Worm (Caenorhabditis elegans) whole organism, late embryonic: ENCODE measurements around the gene lars-1.

Experiments
- C38D4.7 ChIP-seq: fragments of 200-800 bp; sonication (Bioruptor generic); optimal IDR thresholded peaks from 2 replicates; lab custom pipeline; 2018; ENCODE audit warnings: mild to moderate bottlenecking, missing genetic modification characterization, moderate library complexity, missing compliant biosample characterization
- F13H6.1 ChIP-seq: sonication (generic microtip); optimal IDR thresholded peaks from 2 replicates; lab custom pipeline; 2016; ENCODE audit warnings: missing genetic modification characterization, missing compliant biosample characterization
- K02D7.2 ChIP-seq: sonication (generic microtip); optimal IDR thresholded peaks from 2 replicates; lab custom pipeline; 2017; ENCODE audit warnings: mild to moderate bottlenecking, missing genetic modification characterization, missing compliant biosample characterization
- K09A11.1 ChIP-seq: sonication (generic microtip); optimal IDR thresholded peaks from 2 replicates; lab custom pipeline; 2017; ENCODE audit warnings: antibody characterized with exemption, mild to moderate bottlenecking, missing genetic modification characterization, missing compliant biosample characterization; ENCODE audit not compliant: insufficient read depth
- T23F11.4 ChIP-seq: fragments of 200-800 bp; sonication (Bioruptor generic); optimal IDR thresholded peaks from 2 replicates; lab custom pipeline; 2018; ENCODE audit warnings: mild to moderate bottlenecking, missing genetic modification characterization, missing compliant biosample characterization
- Y22D7AL.16 ChIP-seq: sonication (generic microtip); optimal IDR thresholded peaks from 2 replicates; lab custom pipeline; 2016; ENCODE audit warnings: missing genetic modification characterization, missing compliant biosample characterization
- ama-1 ChIP-seq: fragments of 150-350 bp; optimal IDR thresholded peaks from 2 replicates; lab custom pipeline; 2014
- ceh-18 ChIP-seq: sonication (generic microtip); optimal IDR thresholded peaks from 2 replicates; lab custom pipeline; 2016; ENCODE audit warnings: missing genetic modification characterization, missing compliant biosample characterization
- ceh-2 ChIP-seq: sonication (generic microtip); optimal IDR thresholded peaks from 2 replicates; lab custom pipeline; 2016; ENCODE audit warnings: missing genotype, missing genetic modification characterization, missing compliant biosample characterization
- ceh-31 ChIP-seq: sonication (generic microtip); optimal IDR thresholded peaks from 2 replicates; lab custom pipeline; 2016; ENCODE audit warnings: missing genetic modification characterization, missing compliant biosample characterization
- ceh-34 ChIP-seq: sonication (generic microtip); optimal IDR thresholded peaks from 2 replicates; lab custom pipeline; 2016; ENCODE audit warnings: mild to moderate bottlenecking, missing genetic modification characterization, missing compliant biosample characterization
- ceh-45 ChIP-seq: fragments of 200-800 bp; sonication (Bioruptor generic); IDR thresholded peaks from 2 replicates; pipeline ENCODE4 v1.3.6; 2022; ENCODE audit warnings: missing genetic modification reagents, missing genetic modification characterization, missing compliant biosample characterization
- ceh-6 ChIP-seq: fragments of 200-800 bp; sonication (Bioruptor generic); optimal IDR thresholded peaks from 2 replicates; lab custom pipeline; 2018; ENCODE audit warnings: mild to moderate bottlenecking, missing genetic modification characterization, missing compliant biosample characterization
- ceh-9 ChIP-seq: sonication (generic microtip); optimal IDR thresholded peaks from 2 replicates; lab custom pipeline; 2016; ENCODE audit warnings: mild to moderate bottlenecking, missing genetic modification characterization, inconsistent platforms, missing compliant biosample characterization
- che-1 ChIP-seq: sonication (generic microtip); optimal IDR thresholded peaks from 2 replicates; lab custom pipeline; 2016; ENCODE audit warnings: mild to moderate bottlenecking, missing genetic modification characterization, missing compliant biosample characterization
- elt-4 ChIP-seq: sonication (generic microtip); optimal IDR thresholded peaks from 2 replicates; lab custom pipeline; 2016; ENCODE audit warnings: missing genetic modification characterization, missing compliant biosample characterization
- fax-1 ChIP-seq: sonication (generic microtip); optimal IDR thresholded peaks from 2 replicates; lab custom pipeline; 2016; ENCODE audit warnings: missing genotype, missing genetic modification characterization, missing compliant biosample characterization
- fkh-10 ChIP-seq: fragments of 150-350 bp; optimal IDR thresholded peaks from 2 replicates; lab custom pipeline; 2014; ENCODE audit warnings: missing biosample characterization, missing genetic modification reagents, missing genetic modification characterization
- fkh-6 ChIP-seq: sonication (generic microtip); optimal IDR thresholded peaks from 2 replicates; lab custom pipeline; 2016; ENCODE audit warnings: missing genetic modification characterization, missing compliant biosample characterization
- hlh-13 ChIP-seq: fragments of 200-800 bp; sonication (Bioruptor generic); optimal IDR thresholded peaks from 2 replicates; lab custom pipeline; 2018; ENCODE audit warnings: mild to moderate bottlenecking, missing genetic modification characterization, missing compliant biosample characterization
- hlh-30 ChIP-seq: sonication (generic microtip); optimal IDR thresholded peaks from 2 replicates; lab custom pipeline; 2017; ENCODE audit warnings: antibody characterized with exemption, missing genetic modification characterization, missing compliant biosample characterization; ENCODE audit not compliant: insufficient read depth
- hlh-8 ChIP-seq: sonication (generic microtip); optimal IDR thresholded peaks from 2 replicates; lab custom pipeline; 2016; ENCODE audit warnings: missing genotype, missing genetic modification characterization, missing compliant biosample characterization
- lim-6 ChIP-seq: sonication (generic microtip); optimal IDR thresholded peaks from 2 replicates; lab custom pipeline; 2016; ENCODE audit warnings: missing genetic modification characterization, missing compliant biosample characterization
- lin-11 ChIP-seq: fragments of 200-800 bp; sonication (Bioruptor generic); optimal IDR thresholded peaks from 2 replicates; lab custom pipeline; 2018; ENCODE audit warnings: mild to moderate bottlenecking, missing genetic modification characterization, missing compliant biosample characterization
- mec-3 ChIP-seq: sonication (generic microtip); optimal IDR thresholded peaks from 2 replicates; lab custom pipeline; 2016; ENCODE audit warnings: borderline replicate concordance, missing genetic modification characterization, missing compliant biosample characterization
- nfya-1 ChIP-seq: sonication (generic microtip); optimal IDR thresholded peaks from 2 replicates; lab custom pipeline; 2017; ENCODE audit warnings: missing genetic modification characterization, mild to moderate bottlenecking, missing compliant biosample characterization, antibody characterized with exemption, moderate library complexity
- npax-4 ChIP-seq: sonication (generic microtip); optimal IDR thresholded peaks from 2 replicates; lab custom pipeline; 2016; ENCODE audit warnings: missing genetic modification characterization, missing compliant biosample characterization
- odd-2 ChIP-seq: sonication (generic microtip); optimal IDR thresholded peaks from 2 replicates; lab custom pipeline; 2017; ENCODE audit warnings: antibody characterized with exemption, mild to moderate bottlenecking, missing genetic modification characterization, missing compliant biosample characterization
- pag-3 ChIP-seq: sonication (generic microtip); optimal IDR thresholded peaks from 2 replicates; lab custom pipeline; 2016; ENCODE audit warnings: missing compliant biosample characterization, missing genetic modification characterization, borderline replicate concordance
- pat-9 ChIP-seq: fragments of 200-800 bp; sonication (Bioruptor generic); optimal IDR thresholded peaks from 2 replicates; lab custom pipeline; 2018; ENCODE audit warnings: mild to moderate bottlenecking, missing genetic modification characterization, moderate library complexity, missing compliant biosample characterization
- pha-4 ChIP-seq: fragments of 150-350 bp; optimal IDR thresholded peaks from 2 replicates; lab custom pipeline; 2018; ENCODE audit warnings: missing biosample characterization, missing genetic modification reagents, missing genetic modification characterization
- pros-1 ChIP-seq: fragments of 150-350 bp; optimal IDR thresholded peaks from 2 replicates; lab custom pipeline; 2014; ENCODE audit warnings: missing biosample characterization, missing genetic modification reagents, missing genetic modification characterization
- ref-2 ChIP-seq: sonication (generic microtip); optimal IDR thresholded peaks from 2 replicates; lab custom pipeline; 2016; ENCODE audit warnings: missing genetic modification characterization, missing compliant biosample characterization
- rnt-1 ChIP-seq: sonication (generic microtip); optimal IDR thresholded peaks from 2 replicates; lab custom pipeline; 2016; ENCODE audit warnings: missing genetic modification characterization, missing compliant biosample characterization
- sox-4 ChIP-seq: sonication (generic microtip); optimal IDR thresholded peaks from 2 replicates; lab custom pipeline; 2017; ENCODE audit warnings: mild to moderate bottlenecking, missing genetic modification characterization, inconsistent platforms, missing compliant biosample characterization
- syd-9 ChIP-seq: sonication (generic microtip); optimal IDR thresholded peaks from 2 replicates; lab custom pipeline; 2016; ENCODE audit warnings: mild to moderate bottlenecking, missing genetic modification characterization, moderate library complexity, missing compliant biosample characterization
- tbx-7 ChIP-seq: sonication (generic microtip); optimal IDR thresholded peaks from 2 replicates; lab custom pipeline; 2016; ENCODE audit warnings: missing genotype, missing genetic modification characterization, missing compliant biosample characterization
- unc-86 ChIP-seq: sonication (generic microtip); optimal IDR thresholded peaks from 2 replicates; lab custom pipeline; 2016; ENCODE audit warnings: missing genetic modification characterization, missing compliant biosample characterization

The lars-1 gene

DNA sequence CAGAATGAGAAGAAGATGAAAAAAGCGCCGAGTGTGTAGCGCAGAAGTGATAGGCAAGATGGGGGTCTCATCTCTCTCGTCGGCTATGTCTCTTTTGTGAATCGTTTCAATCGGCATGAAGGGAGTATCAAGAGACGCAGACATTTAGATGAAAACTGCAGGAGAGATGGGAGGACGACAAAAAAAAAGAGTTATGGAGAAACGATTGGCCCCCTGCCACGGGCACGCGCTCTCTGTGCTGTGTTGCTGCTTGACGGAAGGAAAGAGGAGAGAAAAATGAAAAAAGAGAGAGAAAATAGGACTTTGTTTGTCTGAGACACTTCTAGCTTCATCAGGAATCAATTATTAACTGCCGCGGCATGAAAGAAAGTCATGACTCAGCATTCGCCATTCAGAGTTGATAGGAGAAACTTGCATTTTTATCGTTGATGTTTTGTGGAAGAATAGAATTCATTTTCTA is 37.1 kb upstream of the lars-1 start (continued):
- peak; percentile 62 for TF ChIP-seq hlh-30 (tag; lab: Kevin White, UChicago)

DNA sequence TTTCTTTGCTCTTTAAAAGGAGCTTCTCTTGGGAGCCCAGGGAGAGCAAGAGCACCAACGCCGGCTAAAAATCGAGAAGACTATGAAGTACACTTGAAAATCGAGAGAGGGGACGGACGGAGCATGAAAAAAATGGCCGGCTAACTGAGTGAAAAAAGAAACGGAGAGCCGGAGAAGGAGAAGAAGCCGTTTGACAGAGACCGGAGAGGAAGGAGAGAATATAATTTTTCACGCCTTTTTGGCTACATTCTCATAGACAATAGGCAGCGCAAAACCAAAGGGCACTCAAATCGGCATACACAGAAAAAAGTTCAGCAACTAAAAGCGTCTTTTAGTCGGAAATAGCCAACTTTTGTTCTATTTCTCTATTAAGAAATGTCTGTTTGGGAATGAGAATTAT is 34.9 kb upstream of the lars-1 start:
- TF ChIP-seq hlh-8 (tag; lab: Kevin White, UChicago) (no peak), mec-3 (tag; lab: Kevin White, UChicago) (no peak), unc-86 (tag; lab: Kevin White, UChicago) (no peak), ceh-18 (no peak), pros-1 (no peak), Y22D7AL.16 (tag; lab: Kevin White, UChicago) (no peak)

- TF ChIP-seq T23F11.4 (GFP tag; lab: Kevin White, UChicago), result no peak
- no peak for TF ChIP-seq nfya-1
- no peak for TF ChIP-seq odd-2
- TF ChIP-seq hlh-13 (GFP tag; lab: Kevin White, UChicago), result no peak
- no peak for TF ChIP-seq F13H6.1 (tag; lab: Kevin White, UChicago)
- TF ChIP-seq elt-4 (tag; lab: Kevin White, UChicago), result no peak
- no peak for TF ChIP-seq ceh-2 (tag; lab: Kevin White, UChicago)
- TF ChIP-seq pha-4 (tag; lab: Kevin White, UChicago), result no peak
- TF ChIP-seq ceh-34 (tag; lab: Kevin White, UChicago), result no peak
- no peak for TF ChIP-seq ceh-45 (GFP tag; lab: Robert Waterston, UW)
- TF ChIP-seq Y22D7AL.16 (tag; lab: Kevin White, UChicago), result no peak
- TF ChIP-seq sox-4 (tag; lab: Kevin White, UChicago), result no peak
- TF ChIP-seq che-1, result no peak
- TF ChIP-seq syd-9 (tag; lab: Kevin White, UChicago), result no peak
Observed at ce11 chrIII:4220864-4221263, 34.3 kb upstream of the lars-1 start.

DNA sequence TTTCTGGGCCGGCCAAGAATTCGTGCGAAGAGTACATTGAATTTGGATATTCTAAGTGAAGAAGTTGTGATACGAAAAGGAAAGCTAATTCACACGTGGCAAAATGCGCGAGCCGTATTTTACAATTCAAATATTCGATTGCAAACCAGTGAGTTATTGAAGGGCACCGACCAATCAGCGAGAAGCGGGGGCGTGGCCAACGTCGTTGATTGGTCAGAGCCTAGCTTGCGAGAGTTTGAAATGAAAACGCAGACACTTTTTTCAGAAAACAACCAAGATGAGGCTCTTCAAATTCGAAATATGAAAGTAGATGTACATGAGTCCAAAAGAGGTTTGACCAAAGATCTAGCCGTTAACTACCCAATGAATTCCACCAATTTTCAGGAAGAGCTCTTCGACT is 24.1 kb upstream of the lars-1 start:
- no peak for TF ChIP-seq ama-1 (lab: Kevin White, UChicago)
- TF ChIP-seq nfya-1, result peak; percentile 97

ce11 chrIII:4209188-4209587 is 22.6 kb upstream of the lars-1 start, which contains the start of gene phlp-2:
Gene phlp-2, plus strand, starts transcription at chrIII:4209488.
- no peak for TF ChIP-seq pag-3 (tag; lab: Kevin White, UChicago)
- TF ChIP-seq ref-2 (tag; lab: Kevin White, UChicago), result no peak
- TF ChIP-seq lim-6, result no peak
- TF ChIP-seq unc-86 (tag; lab: Kevin White, UChicago), result no peak
- TF ChIP-seq odd-2, result no peak
- TF ChIP-seq rnt-1 (tag; lab: Kevin White, UChicago), result no peak
- no peak for TF ChIP-seq hlh-8 (tag; lab: Kevin White, UChicago)
- no peak for TF ChIP-seq C38D4.7 (GFP tag; lab: Kevin White, UChicago)
- TF ChIP-seq pha-4 (tag; lab: Kevin White, UChicago), result no peak

ce11 chrIII:4208210-4208609 is 21.6 kb upstream of the lars-1 start:
- TF ChIP-seq ceh-34 (tag; lab: Kevin White, UChicago) (no peak), ceh-31 (tag; lab: Kevin White, UChicago) (peak; percentile 45)

ce11 chrIII:4205751-4206327 is 19.2 kb upstream of the lars-1 start, which contains the start of gene R74.8:
Gene R74.8, plus strand, starts transcription at chrIII:4206277.
- TF ChIP-seq pha-4 (tag; lab: Kevin White, UChicago), result no peak

DNA sequence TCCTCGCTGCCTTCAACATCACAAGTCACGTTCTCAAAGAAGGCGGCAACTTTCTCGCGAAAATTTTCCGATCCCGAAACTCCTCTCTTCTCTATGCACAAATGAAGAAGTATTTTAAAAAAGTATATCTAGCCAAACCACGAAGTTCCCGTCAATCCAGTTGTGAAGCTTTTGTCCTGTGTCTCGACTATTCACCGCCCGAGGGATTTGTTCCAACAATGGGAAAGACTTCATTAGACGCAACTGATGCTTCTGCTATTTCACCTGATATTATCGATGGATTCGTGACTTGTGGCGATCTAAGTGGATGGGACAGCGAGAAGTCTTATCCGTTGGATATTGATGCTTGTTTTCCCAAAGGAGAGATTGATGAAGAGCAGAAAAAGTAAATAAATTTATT is 18.4 kb upstream of the lars-1 start:
- TF ChIP-seq ceh-9 (tag; lab: Kevin White, UChicago) (no peak), lin-11 (tag; lab: Kevin White, UChicago) (no peak), hlh-8 (tag; lab: Kevin White, UChicago) (no peak), fkh-6 (tag; lab: Kevin White, UChicago) (no peak), K09A11.1 (tag; lab: Kevin White, UChicago) (no peak), odd-2 (no peak), ceh-6 (GFP tag; lab: Kevin White, UChicago) (no peak), fax-1 (tag; lab: Kevin White, UChicago) (no peak), K02D7.2 (tag; lab: Kevin White, UChicago) (no peak), pat-9 (no peak), tbx-7 (no peak), fkh-10 (GFP tag; lab: Kevin White, UChicago) (no peak), npax-4 (tag; lab: Kevin White, UChicago) (no peak)
